Fruit fly (Drosophila melanogaster): ENCODE results near the gene CG7369.

CG7369 gene

DNA sequence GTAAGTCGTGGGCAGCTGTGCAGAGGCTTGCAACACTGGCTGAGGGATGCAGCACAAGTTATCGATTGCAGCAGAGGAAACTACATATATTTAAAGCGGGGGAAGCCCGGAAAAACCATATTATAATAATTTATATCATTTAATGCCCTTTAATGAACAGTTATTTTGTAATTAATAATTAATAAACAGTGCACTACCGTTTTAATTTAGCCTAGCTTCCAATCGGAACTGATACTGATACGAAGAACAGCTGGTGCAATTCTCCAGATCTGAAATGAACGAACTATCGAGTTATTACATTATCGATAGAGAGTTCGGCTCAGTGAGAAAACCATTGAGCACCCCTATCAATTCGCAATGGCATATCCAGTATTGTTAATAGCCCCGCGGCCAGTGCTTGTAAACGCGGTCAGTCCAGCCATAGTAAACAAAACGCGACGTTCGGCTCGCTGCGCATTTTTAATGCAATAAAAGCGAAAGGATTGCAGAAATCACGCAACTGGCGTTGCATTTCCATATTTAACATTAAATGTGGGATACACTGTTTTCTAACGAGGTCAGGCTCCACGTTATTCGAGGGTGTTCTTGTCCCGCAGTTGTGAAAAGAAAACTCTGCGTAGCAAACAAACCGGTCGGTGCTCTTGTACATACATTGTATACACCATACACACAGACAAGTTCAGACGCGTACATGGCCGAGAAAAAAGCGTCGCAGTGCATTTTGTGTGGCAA lies at the start of gene CG7369 (continued):
- TF ChIP-seq klu (GFP tag; IDR thresholded peaks at IDR 0.05) (peak; percentile 64; the same call in 1 of the 2 replicates), CG15601 (tag; optimal IDR thresholded peaks at IDR 0.05) (peak; percentile 71), CG31388 (GFP tag; optimal IDR thresholded peaks at IDR 0.05) (peak; percentile 59), Hr51 (GFP tag; optimal IDR thresholded peaks at IDR 0.05) (peak; percentile 72 to 74), seq (GFP tag; IDR thresholded peaks at IDR 0.05) (peak; percentile 62), CG7357 (GFP tag; IDR thresholded peaks at IDR 0.05) (peak; percentile 72; the same call in 2 of the 3 replicates), CG3281 (GFP tag; optimal IDR thresholded peaks at IDR 0.05) (peak; percentile 83), CG3407 (GFP tag; optimal IDR thresholded peaks at IDR 0.05) (peak; percentile 57), ATbp (GFP tag; optimal IDR thresholded peaks at IDR 0.05) (peak; percentile 42), ci (GFP tag; IDR thresholded peaks at IDR 0.05) (peak; percentile 78), CG6683 (GFP tag; optimal IDR thresholded peaks at IDR 0.05) (peak; percentile 70), CG2129 (GFP tag; IDR thresholded peaks at IDR 0.05; ENCODE audit: partially characterized antibody) (peak; percentile 76), ase (GFP tag; IDR thresholded peaks at IDR 0.05) (peak; percentile 68), Neu2 (GFP tag; optimal IDR thresholded peaks at IDR 0.05; ENCODE audit: borderline replicate concordance) (no peak), CrebB (tag; optimal IDR thresholded peaks at IDR 0.05) (peak; percentile 1), nom (GFP tag; optimal IDR thresholded peaks at IDR 0.05) (peak; percentile 39), CG10366 (GFP tag; IDR thresholded peaks at IDR 0.05) (peak; percentile 75), CG15269 (tag; optimal IDR thresholded peaks at IDR 0.05) (peak; percentile 79), sim (GFP tag; IDR thresholded peaks at IDR 0.05) (no peak), CG9797 (GFP tag; optimal IDR thresholded peaks at IDR 0.05) (peak; percentile 54), CG14860 (GFP tag; IDR thresholded peaks at IDR 0.05; ENCODE audit: partially characterized antibody) (peak; percentile 71; the same call in 2 of the 3 replicates), gcm2 (GFP tag; optimal IDR thresholded peaks at IDR 0.05) (peak; percentile 70), tap (tag; optimal IDR thresholded peaks at IDR 0.05) (peak; percentile 24), CG4328 (GFP tag; optimal IDR thresholded peaks at IDR 0.05) (peak; percentile 82), ham (GFP tag; IDR thresholded peaks at IDR 0.05) (peak; percentile 54; the same call in 1 of the 2 replicates), Bgb (GFP tag; IDR thresholded peaks at IDR 0.05; ENCODE audit: partially characterized antibody) (peak; percentile 50; the same call in 1 of the 2 replicates), CG12942 (GFP tag; optimal IDR thresholded peaks at IDR 0.05) (peak; percentile 81), CG31224 (GFP tag; IDR thresholded peaks at IDR 0.05) (peak; percentile 55), btn (GFP tag; optimal IDR thresholded peaks at IDR 0.05) (no peak), Xbp1 (GFP tag; optimal IDR thresholded peaks at IDR 0.05) (peak; percentile 85), cad (GFP tag; optimal IDR thresholded peaks at IDR 0.05) (no peak), gsb-n (tag; optimal IDR thresholded peaks at IDR 0.05) (peak; percentile 82), nmo (GFP tag; optimal IDR thresholded peaks at IDR 0.05) (peak; percentile 89), CG17328 (GFP tag; IDR thresholded peaks at IDR 0.05) (peak; percentile 63), B-H2 (GFP tag; optimal IDR thresholded peaks at IDR 0.05) (peak; percentile 85), CG6765 (GFP tag; optimal IDR thresholded peaks at IDR 0.05) (peak; percentile 51), slp2 (GFP tag; optimal IDR thresholded peaks at IDR 0.05) (peak; percentile 37), Nf-YC (tag; optimal IDR thresholded peaks at IDR 0.05) (peak; percentile 73), wek (GFP tag; optimal IDR thresholded peaks at IDR 0.05) (peak; percentile 96), sima (GFP tag; optimal IDR thresholded peaks at IDR 0.05) (no peak), Kr (GFP tag; optimal IDR thresholded peaks at IDR 0.05) (peak; percentile 28), CG10462 (GFP tag; optimal IDR thresholded peaks at IDR 0.05) (peak; percentile 59), Optix (GFP tag; IDR thresholded peaks at IDR 0.05) (peak; percentile 68), Pdp1 (GFP tag; optimal IDR thresholded peaks at IDR 0.05) (peak; percentile 68 to 81), Mad (GFP tag; optimal IDR thresholded peaks at IDR 0.05) (peak; percentile 80), CG1832 (GFP tag; optimal IDR thresholded peaks at IDR 0.05) (no peak), tna (GFP tag; IDR thresholded peaks at IDR 0.05; ENCODE audit: partially characterized antibody) (no peak; the same call in 1 of the 2 replicates), knrl (GFP tag; IDR thresholded peaks at IDR 0.05; ENCODE audit: partially characterized antibody) (peak; percentile 86)

All from whole organism, embryonic.